Worm (Caenorhabditis elegans) whole organism, late embryonic: ENCODE data around the gene T16A9.3.

Experiments used
- C08G9.2 ChIP-seq: sonication (generic microtip); optimal IDR thresholded peaks from 2 replicates; lab custom pipeline; 2016; ENCODE audit warnings: mild to moderate bottlenecking, missing genetic modification characterization, moderate library complexity, missing compliant biosample characterization
- F13H6.1 ChIP-seq: sonication (generic microtip); optimal IDR thresholded peaks from 2 replicates; lab custom pipeline; 2016; ENCODE audit warnings: missing genetic modification characterization, missing compliant biosample characterization
- K02D7.2 ChIP-seq: sonication (generic microtip); optimal IDR thresholded peaks from 2 replicates; lab custom pipeline; 2017; ENCODE audit warnings: mild to moderate bottlenecking, missing genetic modification characterization, missing compliant biosample characterization
- K09A11.1 ChIP-seq: sonication (generic microtip); optimal IDR thresholded peaks from 2 replicates; lab custom pipeline; 2017; ENCODE audit warnings: antibody characterized with exemption, mild to moderate bottlenecking, missing genetic modification characterization, missing compliant biosample characterization; ENCODE audit not compliant: insufficient read depth
- T23F11.4 ChIP-seq: fragments of 200-800 bp; sonication (Bioruptor generic); optimal IDR thresholded peaks from 2 replicates; lab custom pipeline; 2018; ENCODE audit warnings: mild to moderate bottlenecking, missing genetic modification characterization, missing compliant biosample characterization
- Y22D7AL.16 ChIP-seq: sonication (generic microtip); optimal IDR thresholded peaks from 2 replicates; lab custom pipeline; 2016; ENCODE audit warnings: missing genetic modification characterization, missing compliant biosample characterization
- ceh-30 ChIP-seq: fragments of 150-350 bp; optimal IDR thresholded peaks from 2 replicates; lab custom pipeline; 2014; ENCODE audit warnings: missing biosample characterization, missing genetic modification characterization
- ceh-34 ChIP-seq: sonication (generic microtip); optimal IDR thresholded peaks from 2 replicates; lab custom pipeline; 2016; ENCODE audit warnings: mild to moderate bottlenecking, missing genetic modification characterization, missing compliant biosample characterization
- ceh-45 ChIP-seq: fragments of 200-800 bp; sonication (Bioruptor generic); IDR thresholded peaks from 2 replicates; pipeline ENCODE4 v1.3.6; 2022; ENCODE audit warnings: missing genetic modification reagents, missing genetic modification characterization, missing compliant biosample characterization
- ceh-6 ChIP-seq: fragments of 200-800 bp; sonication (Bioruptor generic); optimal IDR thresholded peaks from 2 replicates; lab custom pipeline; 2018; ENCODE audit warnings: mild to moderate bottlenecking, missing genetic modification characterization, missing compliant biosample characterization
- ceh-9 ChIP-seq: sonication (generic microtip); optimal IDR thresholded peaks from 2 replicates; lab custom pipeline; 2016; ENCODE audit warnings: mild to moderate bottlenecking, missing genetic modification characterization, inconsistent platforms, missing compliant biosample characterization
- che-1 ChIP-seq: sonication (generic microtip); optimal IDR thresholded peaks from 2 replicates; lab custom pipeline; 2016; ENCODE audit warnings: mild to moderate bottlenecking, missing genetic modification characterization, missing compliant biosample characterization
- dmd-4 ChIP-seq: sonication (generic microtip); optimal IDR thresholded peaks from 2 replicates; lab custom pipeline; 2016; ENCODE audit warnings: borderline replicate concordance, missing genetic modification characterization, missing compliant biosample characterization
- elt-2 ChIP-seq: sonication (generic microtip); optimal IDR thresholded peaks from 2 replicates; lab custom pipeline; 2016; ENCODE audit warnings: missing genetic modification reagents, missing genetic modification characterization, missing compliant biosample characterization
- elt-4 ChIP-seq: sonication (generic microtip); optimal IDR thresholded peaks from 2 replicates; lab custom pipeline; 2016; ENCODE audit warnings: missing genetic modification characterization, missing compliant biosample characterization
- ets-4 ChIP-seq: sonication (generic microtip); optimal IDR thresholded peaks from 2 replicates; lab custom pipeline; 2016; ENCODE audit warnings: missing genetic modification characterization, missing compliant biosample characterization
- fax-1 ChIP-seq: sonication (generic microtip); optimal IDR thresholded peaks from 2 replicates; lab custom pipeline; 2016; ENCODE audit warnings: missing genotype, missing genetic modification characterization, missing compliant biosample characterization
- gmeb-2 ChIP-seq: sonication (generic microtip); optimal IDR thresholded peaks from 2 replicates; lab custom pipeline; 2016; ENCODE audit warnings: missing genetic modification characterization, inconsistent platforms, missing compliant biosample characterization
- hlh-30 ChIP-seq: sonication (generic microtip); optimal IDR thresholded peaks from 2 replicates; lab custom pipeline; 2017; ENCODE audit warnings: antibody characterized with exemption, missing genetic modification characterization, missing compliant biosample characterization; ENCODE audit not compliant: insufficient read depth
- hlh-8 ChIP-seq: sonication (generic microtip); optimal IDR thresholded peaks from 2 replicates; lab custom pipeline; 2016; ENCODE audit warnings: missing genotype, missing genetic modification characterization, missing compliant biosample characterization
- mec-3 ChIP-seq: sonication (generic microtip); optimal IDR thresholded peaks from 2 replicates; lab custom pipeline; 2016; ENCODE audit warnings: borderline replicate concordance, missing genetic modification characterization, missing compliant biosample characterization
- nfya-1 ChIP-seq: sonication (generic microtip); optimal IDR thresholded peaks from 2 replicates; lab custom pipeline; 2017; ENCODE audit warnings: missing genetic modification characterization, mild to moderate bottlenecking, missing compliant biosample characterization, antibody characterized with exemption, moderate library complexity
- pax-1 ChIP-seq: fragments of 150-350 bp; optimal IDR thresholded peaks from 2 replicates; lab custom pipeline; 2014; ENCODE audit warnings: missing biosample characterization, missing genetic modification characterization
- pha-2 ChIP-seq: sonication (generic microtip); optimal IDR thresholded peaks from 2 replicates; lab custom pipeline; 2017; ENCODE audit warnings: mild to moderate bottlenecking, missing genetic modification characterization, missing compliant biosample characterization
- pros-1 ChIP-seq: fragments of 150-350 bp; optimal IDR thresholded peaks from 2 replicates; lab custom pipeline; 2014; ENCODE audit warnings: missing biosample characterization, missing genetic modification reagents, missing genetic modification characterization
- rnt-1 ChIP-seq: sonication (generic microtip); optimal IDR thresholded peaks from 2 replicates; lab custom pipeline; 2016; ENCODE audit warnings: missing genetic modification characterization, missing compliant biosample characterization
- sdc-2 ChIP-seq: sonication (generic microtip); optimal IDR thresholded peaks from 2 replicates; lab custom pipeline; 2016; ENCODE audit warnings: missing genotype, missing genetic modification characterization, missing compliant biosample characterization
- sox-4 ChIP-seq: sonication (generic microtip); optimal IDR thresholded peaks from 2 replicates; lab custom pipeline; 2017; ENCODE audit warnings: mild to moderate bottlenecking, missing genetic modification characterization, inconsistent platforms, missing compliant biosample characterization
- tbx-7 ChIP-seq: sonication (generic microtip); optimal IDR thresholded peaks from 2 replicates; lab custom pipeline; 2016; ENCODE audit warnings: missing genotype, missing genetic modification characterization, missing compliant biosample characterization
- ttx-3 ChIP-seq: sonication (generic microtip); optimal IDR thresholded peaks from 2 replicates; lab custom pipeline; 2016; ENCODE audit warnings: missing genetic modification reagents, missing genetic modification characterization, missing compliant biosample characterization
- unc-55 ChIP-seq: sonication (generic microtip); optimal IDR thresholded peaks from 2 replicates; lab custom pipeline; 2017; ENCODE audit warnings: missing biosample characterization, missing genetic modification reagents, missing genetic modification characterization
- zip-5 ChIP-seq: sonication (generic microtip); optimal IDR thresholded peaks from 2 replicates; lab custom pipeline; 2016; ENCODE audit warnings: missing genetic modification characterization, missing compliant biosample characterization
- ztf-16 ChIP-seq: sonication (generic microtip); optimal IDR thresholded peaks from 2 replicates; lab custom pipeline; 2017; ENCODE audit warnings: missing genetic modification characterization, missing compliant biosample characterization

The T16A9.3 gene

ce11 chrV:14210743-14211142 lies 5.4 kb downstream of the T16A9.3 start, which contains the start of gene str-230:
TSS of gene str-230 (minus strand) at chrV:14210843.
- TF ChIP-seq T23F11.4 (GFP tag; lab: Kevin White, UChicago): no peak
- TF ChIP-seq, all 69 proteins: peak for 0

ce11 chrV:14212813-14213212 lies 7.5 kb downstream of the T16A9.3 start:
- no peak for TF ChIP-seq C08G9.2
- TF ChIP-seq hlh-30 (tag; lab: Kevin White, UChicago): peak; percentile 25

ce11 chrV:14215106-14215505 lies 9.8 kb downstream of the T16A9.3 start, which contains the start of gene T16A9.5:
TSS of gene T16A9.5 (minus strand) at chrV:14215206.
- TF ChIP-seq ceh-30: no peak
- TF ChIP-seq ceh-6 (GFP tag; lab: Kevin White, UChicago): no peak
- no peak for TF ChIP-seq pha-2
- no peak for TF ChIP-seq ets-4 (tag; lab: Kevin White, UChicago)
- no peak for TF ChIP-seq ceh-45
- TF ChIP-seq K02D7.2: no peak
- TF ChIP-seq tbx-7 (tag; lab: Kevin White, UChicago): no peak
- no peak for TF ChIP-seq hlh-8 (tag; lab: Kevin White, UChicago)
- TF ChIP-seq, all 69 proteins: peak for 0

- TF ChIP-seq che-1 (tag; lab: Kevin White, UChicago) (no peak), T23F11.4 (GFP tag; lab: Kevin White, UChicago) (no peak), hlh-8 (tag; lab: Kevin White, UChicago) (no peak), dmd-4 (tag; lab: Kevin White, UChicago) (no peak)
Observed at ce11 chrV:14223141-14223540, 17.8 kb downstream of the T16A9.3 start.

- no peak for TF ChIP-seq pros-1 (tag; lab: Kevin White, UChicago)
- TF ChIP-seq K09A11.1: no peak
- TF ChIP-seq ceh-45: no peak
- TF ChIP-seq nfya-1 (tag; lab: Kevin White, UChicago): no peak
- TF ChIP-seq gmeb-2 (tag; lab: Kevin White, UChicago): no peak
- TF ChIP-seq mec-3 (tag; lab: Kevin White, UChicago): no peak
- no peak for TF ChIP-seq C08G9.2
Observed at ce11 chrV:14226373-14226772, 21.1 kb downstream of the T16A9.3 start, which contains the start of gene nep-21. TSS of gene nep-21 (minus strand) at chrV:14226473.

- no peak for TF ChIP-seq pax-1 (tag; lab: Kevin White, UChicago)
- no peak for TF ChIP-seq unc-55 (GFP tag; lab: Kevin White, UChicago)
- TF ChIP-seq T23F11.4 (GFP tag; lab: Kevin White, UChicago): no peak
- no peak for TF ChIP-seq K02D7.2
- TF ChIP-seq zip-5: no peak
Observed at ce11 chrV:14230788-14231583, 25.7 kb downstream of the T16A9.3 start.

ce11 chrV:14231656-14232055 lies 26.3 kb downstream of the T16A9.3 start:
- TF ChIP-seq fax-1 (no peak), rnt-1 (tag; lab: Kevin White, UChicago) (no peak), ztf-16 (tag; lab: Kevin White, UChicago) (no peak), hlh-30 (tag; lab: Kevin White, UChicago) (no peak), ceh-45 (no peak), sdc-2 (tag; lab: Kevin White, UChicago) (no peak), F13H6.1 (tag; lab: Kevin White, UChicago) (no peak), elt-2 (tag; lab: Kevin White, UChicago) (no peak), ttx-3 (no peak), Y22D7AL.16 (tag; lab: Kevin White, UChicago) (no peak), sox-4 (tag; lab: Kevin White, UChicago) (no peak), ceh-9 (tag; lab: Kevin White, UChicago) (no peak), hlh-8 (tag; lab: Kevin White, UChicago) (no peak), elt-4 (no peak), ceh-34 (no peak)
